Fruit fly (Drosophila melanogaster) whole organism, wandering third instar larva: ENCODE measurements around the gene RpS7.

ENCODE experiments used
- Abd-B ChIP-seq: fragments of >200 bp; optimal IDR thresholded peaks from 2 replicates; lab custom pipeline; 2017; ENCODE audit warnings: missing biosample characterization, missing genetic modification characterization
- CG32264 ChIP-seq: fragments of 200-800 bp; sonication (Bioruptor generic); optimal IDR thresholded peaks from 2 replicates; lab custom pipeline; 2016; ENCODE audit warnings: missing biosample characterization, missing genetic modification characterization
- CG9705 ChIP-seq: fragments of 200-800 bp; sonication (Bioruptor generic); optimal IDR thresholded peaks from 2 replicates; lab custom pipeline; 2018; ENCODE audit warnings: missing biosample characterization, mild to moderate bottlenecking, missing genetic modification characterization
- CrebA ChIP-seq: fragments of 200-800 bp; sonication (Bioruptor generic); optimal IDR thresholded peaks from 2 replicates; lab custom pipeline; 2016; ENCODE audit warnings: missing biosample characterization, mild to moderate bottlenecking, missing genetic modification characterization, borderline replicate concordance
- Dfd ChIP-seq: fragments of >200 bp; optimal IDR thresholded peaks from 2 replicates; lab custom pipeline; 2017; ENCODE audit warnings: missing biosample characterization, missing genetic modification characterization
- Dif ChIP-seq: fragments of 200-275, 200-300 bp; sonication (Bioruptor generic); optimal IDR thresholded peaks from 2 replicates; lab custom pipeline; 2018; ENCODE audit warnings: missing biosample characterization, missing genetic modification characterization; ENCODE audit not compliant: partially characterized antibody
- GATAd ChIP-seq: sonication (Bioruptor generic); optimal IDR thresholded peaks from 2 replicates; lab custom pipeline; 2016; ENCODE audit warnings: missing biosample characterization, missing genetic modification characterization
- HLH106 ChIP-seq: fragments of 200-800 bp; optimal IDR thresholded peaks from 3 replicates; lab custom pipeline; 2019; ENCODE audit warnings: missing biosample characterization, mild to moderate bottlenecking, missing genetic modification characterization, moderate library complexity
- Hnf4 ChIP-seq: fragments of 200-800 bp; sonication (Bioruptor generic); optimal IDR thresholded peaks from 2 replicates; lab custom pipeline; 2016; ENCODE audit warnings: missing biosample characterization, mild to moderate bottlenecking, missing genetic modification characterization
- Hr78 ChIP-seq: fragments of >200 bp; optimal IDR thresholded peaks from 2 replicates; lab custom pipeline; 2017; ENCODE audit warnings: missing biosample characterization, missing genetic modification characterization
- Hr83 ChIP-seq: fragments of 200-300 bp; sonication (Bioruptor generic); optimal IDR thresholded peaks from 2 replicates; lab custom pipeline; 2016; ENCODE audit warnings: missing biosample characterization, mild to moderate bottlenecking, missing genetic modification characterization, moderate library complexity; ENCODE audit not compliant: poor library complexity, severe bottlenecking
- Jra ChIP-seq: sonication (Bioruptor generic); optimal IDR thresholded peaks from 2 replicates; lab custom pipeline; 2016; ENCODE audit warnings: missing biosample characterization, missing genetic modification characterization
- Mio ChIP-seq: sonication (Bioruptor generic); optimal IDR thresholded peaks from 2 replicates; lab custom pipeline; 2016; ENCODE audit warnings: missing biosample characterization, missing genetic modification characterization
- Myc ChIP-seq: fragments of >200 bp; optimal IDR thresholded peaks from 2 replicates; lab custom pipeline; 2017
- N ChIP-seq: fragments of >200 bp; optimal IDR thresholded peaks from 2 replicates; lab custom pipeline; 2018; ENCODE audit warnings: missing biosample characterization, missing external identifiers, missing genetic modification characterization
- OdsH ChIP-seq: fragments of 200-800 bp; sonication (Bioruptor generic); optimal IDR thresholded peaks from 2 replicates; lab custom pipeline; 2016; ENCODE audit warnings: missing biosample characterization, mild to moderate bottlenecking, missing genetic modification characterization
- Rel ChIP-seq, 2 experiments: fragments of 200-800 bp; sonication (Bioruptor generic) in 1 of 2; optimal IDR thresholded peaks; 2 replicates in 1 of 2; 3 replicates in 1 of 2; lab custom pipeline; 2016 to 2019; ENCODE audit warnings: mild to moderate bottlenecking in 2 of 2, missing biosample characterization in 2 of 2, missing genetic modification characterization in 2 of 2, moderate library complexity in 1 of 2
- Sp1 ChIP-seq: fragments of 200-800 bp; sonication (Bioruptor generic); optimal IDR thresholded peaks from 3 replicates; lab custom pipeline; 2019; ENCODE audit warnings: missing biosample characterization, mild to moderate bottlenecking, missing genetic modification characterization, moderate library complexity
- Vsx2 ChIP-seq: fragments of 200-300, 225-300 bp; sonication (Bioruptor generic); optimal IDR thresholded peaks from 2 replicates; lab custom pipeline; 2018; ENCODE audit warnings: missing biosample characterization, missing genetic modification characterization; ENCODE audit not compliant: partially characterized antibody
- br ChIP-seq: fragments of 200-800 bp; sonication (Bioruptor generic); optimal IDR thresholded peaks from 2 replicates; lab custom pipeline; 2016; ENCODE audit warnings: missing biosample characterization, missing genetic modification characterization
- brk ChIP-seq: fragments of 200-800 bp; sonication (Bioruptor generic); optimal IDR thresholded peaks from 2 replicates; lab custom pipeline; 2016; ENCODE audit warnings: missing biosample characterization, mild to moderate bottlenecking, missing genetic modification characterization
- dl ChIP-seq, 2 experiments: fragments of 175-275, 200-275 bp in 1 of 2; fragments of 200-275 bp in 1 of 2; sonication (Bioruptor generic); optimal IDR thresholded peaks; lab custom pipeline; 2018; ENCODE audit warnings: mild to moderate bottlenecking in 2 of 2, missing biosample characterization in 2 of 2, missing genetic modification characterization in 2 of 2, moderate library complexity in 2 of 2; ENCODE audit not compliant: partially characterized antibody in 2 of 2, insufficient read depth in 1 of 2
- dmrt93B ChIP-seq: fragments of 200-800 bp; sonication (Bioruptor generic); optimal IDR thresholded peaks from 2 replicates; lab custom pipeline; 2018; ENCODE audit warnings: missing biosample characterization, mild to moderate bottlenecking, missing genetic modification characterization
- ey ChIP-seq: fragments of 200-800 bp; sonication (Bioruptor generic); optimal IDR thresholded peaks from 2 replicates; lab custom pipeline; 2016; ENCODE audit warnings: missing biosample characterization, missing genetic modification characterization
- foxo ChIP-seq, 2 experiments: fragments of 200-800 bp; sonication (Bioruptor generic); optimal IDR thresholded peaks; 2 replicates in 1 of 2; 3 replicates in 1 of 2; lab custom pipeline; 2016 to 2017; ENCODE audit warnings: missing biosample characterization in 2 of 2, missing genetic modification characterization in 2 of 2
- fru ChIP-seq: fragments of 200-800 bp; sonication (Bioruptor generic); optimal IDR thresholded peaks from 3 replicates; lab custom pipeline; 2016; ENCODE audit warnings: missing biosample characterization, mild to moderate bottlenecking, missing genetic modification characterization
- h ChIP-seq: fragments of 200-800 bp; sonication (Bioruptor generic); optimal IDR thresholded peaks from 3 replicates; lab custom pipeline; 2016; ENCODE audit warnings: missing biosample characterization, mild to moderate bottlenecking, missing genetic modification characterization
- jim ChIP-seq: fragments of 175-275, 200-325 bp; sonication (Bioruptor generic); optimal IDR thresholded peaks from 2 replicates; lab custom pipeline; 2016; ENCODE audit warnings: missing biosample characterization, mild to moderate bottlenecking, missing genetic modification characterization
- lola ChIP-seq: fragments of >200 bp; optimal IDR thresholded peaks from 2 replicates; lab custom pipeline; 2017; ENCODE audit warnings: missing biosample characterization, missing genetic modification characterization
- pan ChIP-seq: fragments of >200 bp; optimal IDR thresholded peaks from 2 replicates; lab custom pipeline; 2017
- psq ChIP-seq: fragments of 200-800 bp; sonication (Bioruptor generic); optimal IDR thresholded peaks from 3 replicates; lab custom pipeline; 2017; ENCODE audit warnings: missing biosample characterization, mild to moderate bottlenecking, missing genetic modification characterization, moderate library complexity
- rgr ChIP-seq: fragments of 200-800 bp; sonication (Bioruptor generic); optimal IDR thresholded peaks from 3 replicates; lab custom pipeline; 2016; ENCODE audit warnings: missing biosample characterization, mild to moderate bottlenecking, missing genetic modification characterization
- sage ChIP-seq: fragments of 200-800 bp; sonication (Bioruptor generic); optimal IDR thresholded peaks from 2 replicates; lab custom pipeline; 2016; ENCODE audit warnings: missing biosample characterization, mild to moderate bottlenecking, missing genetic modification characterization
- sv ChIP-seq: fragments of 200-800 bp; sonication (Bioruptor generic); optimal IDR thresholded peaks from 3 replicates; lab custom pipeline; 2016; ENCODE audit warnings: missing biosample characterization, missing genetic modification characterization
- usp ChIP-seq: fragments of >200 bp; optimal IDR thresholded peaks from 2 replicates; lab custom pipeline; 2017; ENCODE audit warnings: missing biosample characterization, missing genetic modification characterization
- woc ChIP-seq: sonication (Bioruptor generic); optimal IDR thresholded peaks from 2 replicates; lab custom pipeline; 2016; ENCODE audit warnings: missing biosample characterization, mild to moderate bottlenecking, missing genetic modification characterization

The RpS7 gene

dm6 chr3R:30195606-30196049 lies 13.2 kb downstream of the RpS7 start:
- no peak for TF ChIP-seq pan (lab: Kevin White, UChicago)
- peak; percentile 9 for TF ChIP-seq br (GFP tag; lab: Kevin White, UChicago)
- no peak for TF ChIP-seq Hr83 (GFP tag; lab: Kevin White, UChicago)
- TF ChIP-seq Abd-B: no peak
- TF ChIP-seq fru (GFP tag; lab: Kevin White, UChicago): no peak
- TF ChIP-seq CG9705 (GFP tag; lab: Kevin White, UChicago): no peak
- no peak for TF ChIP-seq Dfd (GFP tag; lab: Kevin White, UChicago)
- no peak for TF ChIP-seq psq (GFP tag; lab: Kevin White, UChicago)
- peak; percentile 8 for TF ChIP-seq rgr (GFP tag; lab: Kevin White, UChicago)
- TF ChIP-seq foxo (GFP tag; optimal IDR thresholded peaks at IDR 0.05; lab: Kevin White, UChicago): peak in 1 of 2 experiments; percentile 61
- no peak for TF ChIP-seq Dif
- no peak for TF ChIP-seq sv (GFP tag; lab: Kevin White, UChicago)
- TF ChIP-seq ey (GFP tag; lab: Kevin White, UChicago): peak; percentile 26
- peak; percentile 55 for TF ChIP-seq Myc
- TF ChIP-seq Vsx2: no peak
- TF ChIP-seq sage: no peak
- TF ChIP-seq GATAd (GFP tag; lab: Kevin White, UChicago): no peak
- TF ChIP-seq Jra: no peak
- no peak for TF ChIP-seq Hnf4
- no peak for TF ChIP-seq N (GFP tag; lab: Kevin White, UChicago)
- no peak for TF ChIP-seq dl (GFP tag; optimal IDR thresholded peaks at IDR 0.05; lab: Kevin White, UChicago; ENCODE audit: insufficient read depth in 1 of 2, partially characterized antibody in 2 of 2)
- no peak for TF ChIP-seq CrebA (GFP tag; lab: Kevin White, UChicago)
- no peak for TF ChIP-seq woc (GFP tag; lab: Kevin White, UChicago)
- TF ChIP-seq usp: no peak
- TF ChIP-seq brk: no peak
- TF ChIP-seq jim (GFP tag; lab: Kevin White, UChicago): no peak
- TF ChIP-seq Mio: no peak
- TF ChIP-seq OdsH (GFP tag; lab: Kevin White, UChicago): peak; percentile 14
- TF ChIP-seq Rel (GFP tag; optimal IDR thresholded peaks at IDR 0.05; lab: Kevin White, UChicago): no peak
- TF ChIP-seq Rel (tag; optimal IDR thresholded peaks at IDR 0.05; lab: Kevin White, UChicago): no peak
- TF ChIP-seq lola (GFP tag; lab: Kevin White, UChicago): no peak
- no peak for TF ChIP-seq CG32264 (GFP tag; lab: Kevin White, UChicago)
- peak; percentile 50 for TF ChIP-seq HLH106
- TF ChIP-seq h (GFP tag; lab: Kevin White, UChicago): peak; percentile 51
- TF ChIP-seq Sp1 (GFP tag; lab: Kevin White, UChicago): peak; percentile 16
- TF ChIP-seq dmrt93B (GFP tag; lab: Kevin White, UChicago): no peak

DNA sequence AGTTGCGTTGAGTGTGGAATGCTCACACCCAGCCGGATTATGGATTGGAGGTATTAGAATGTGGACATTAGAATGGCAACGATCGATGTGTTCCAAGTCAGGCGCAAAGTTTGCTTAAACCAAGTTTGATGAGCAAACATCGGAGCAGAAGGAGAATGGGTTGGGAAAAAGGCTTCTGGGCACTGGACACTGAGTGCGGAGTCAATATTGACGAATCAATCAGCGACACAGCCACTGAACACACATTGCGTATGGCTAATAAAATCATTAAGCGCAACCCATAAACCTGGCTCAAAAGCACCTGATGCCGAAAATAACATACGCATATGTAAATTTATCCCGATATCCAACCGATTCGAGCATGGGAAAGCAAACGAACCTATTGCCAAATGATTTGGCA lies 15.0 kb downstream of the RpS7 start:
- no peak for TF ChIP-seq Hr78 (GFP tag; lab: Kevin White, UChicago)
- TF ChIP-seq, all 38 proteins: peak for 0

dm6 chr3R:30191462-30191874 lies 17.4 kb downstream of the RpS7 start:
- TF ChIP-seq psq (GFP tag; lab: Kevin White, UChicago) (peak; percentile 57), h (GFP tag; lab: Kevin White, UChicago) (peak; percentile 82), sage (no peak), GATAd (GFP tag; lab: Kevin White, UChicago) (no peak), Hr78 (GFP tag; lab: Kevin White, UChicago) (no peak), foxo (GFP tag; optimal IDR thresholded peaks at IDR 0.05; lab: Kevin White, UChicago) (peak in 1 of 2 experiments; percentile 82), sv (GFP tag; lab: Kevin White, UChicago) (peak; percentile 10), br (GFP tag; lab: Kevin White, UChicago) (peak; percentile 47), Dif (no peak), CrebA (GFP tag; lab: Kevin White, UChicago) (no peak), pan (lab: Kevin White, UChicago) (peak; percentile 52), fru (GFP tag; lab: Kevin White, UChicago) (peak; percentile 74), HLH106 (peak; percentile 50), Mio (no peak), rgr (GFP tag; lab: Kevin White, UChicago) (peak; percentile 66), dmrt93B (GFP tag; lab: Kevin White, UChicago) (peak; percentile 21), CG32264 (GFP tag; lab: Kevin White, UChicago) (no peak), Sp1 (GFP tag; lab: Kevin White, UChicago) (peak; percentile 64), OdsH (GFP tag; lab: Kevin White, UChicago) (peak; percentile 74), ey (GFP tag; lab: Kevin White, UChicago) (peak; percentile 72), brk (no peak), Jra (no peak), woc (GFP tag; lab: Kevin White, UChicago) (peak; percentile 92)
